Worm (Caenorhabditis elegans): ENCODE data around the gene T27A8.7.

DNA sequence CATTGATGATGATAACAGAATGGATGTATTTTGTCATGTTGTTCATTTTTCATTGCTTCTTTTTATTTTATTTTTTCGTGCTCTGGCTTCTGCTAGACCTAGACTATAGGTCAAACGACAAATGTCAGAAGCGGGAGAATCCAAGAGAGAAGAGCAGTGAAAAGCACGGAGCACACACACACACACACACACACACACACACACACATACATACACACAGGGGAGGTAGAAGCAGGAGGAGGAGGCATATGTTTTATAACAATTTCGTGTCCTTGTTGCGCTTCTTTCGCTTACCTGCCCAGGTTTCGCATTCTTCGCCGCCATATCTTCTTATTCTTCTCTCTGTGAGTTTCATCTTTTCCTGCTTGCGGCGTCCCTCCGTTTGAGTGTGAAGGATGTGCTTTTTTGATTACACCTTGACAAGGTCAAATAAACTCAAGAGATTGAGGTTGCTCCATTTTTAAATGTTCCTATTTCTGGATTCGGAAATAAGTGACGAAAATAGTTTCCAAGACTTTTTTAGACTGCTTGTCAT lies 42.8 kb downstream of the T27A8.7 start:
- TF ChIP-seq nhr-11 (tag; optimal IDR thresholded peaks at IDR 0.05) (no peak), mdl-1 (tag; optimal IDR thresholded peaks at IDR 0.05) (no peak), ztf-11 (tag; optimal IDR thresholded peaks at IDR 0.05) (no peak), aly-2 (tag; optimal IDR thresholded peaks at IDR 0.05) (no peak), nhr-237 (tag; optimal IDR thresholded peaks at IDR 0.05) (no peak), nhr-12 (tag; optimal IDR thresholded peaks at IDR 0.05) (no peak), Y55F3AM.14 (GFP tag; optimal IDR thresholded peaks at IDR 0.05) (no peak), ama-1 (optimal IDR thresholded peaks at IDR 0.05) (no peak), unc-62 (GFP tag; optimal IDR thresholded peaks at IDR 0.05) (no peak), snpc-4 (tag; optimal IDR thresholded peaks at IDR 0.05) (no peak), R02D3.7 (tag; optimal IDR thresholded peaks at IDR 0.05) (no peak)
